Worm (Caenorhabditis elegans) whole organism, L1 larva: Measurements from ENCODE around the gene F43H9.4.

Experiments
- hpl-2 ChIP-seq: fragments of 150-350 bp; optimal IDR thresholded peaks from 2 replicates; lab custom pipeline; 2014; ENCODE audit warnings: missing biosample characterization, missing genetic modification reagents, missing genetic modification characterization
- unc-62 ChIP-seq: fragments of 150-350 bp; optimal IDR thresholded peaks from 2 replicates; lab custom pipeline; 2014; ENCODE audit warnings: missing biosample characterization, missing genetic modification reagents, missing genetic modification characterization
- ztf-11 ChIP-seq, 2 experiments: sonication (generic microtip); optimal IDR thresholded peaks; 2 replicates each; lab custom pipeline; 2016 to 2017; ENCODE audit warnings: missing genetic modification characterization in 2 of 2, missing biosample characterization in 1 of 2, missing compliant biosample characterization in 1 of 2

DNA sequence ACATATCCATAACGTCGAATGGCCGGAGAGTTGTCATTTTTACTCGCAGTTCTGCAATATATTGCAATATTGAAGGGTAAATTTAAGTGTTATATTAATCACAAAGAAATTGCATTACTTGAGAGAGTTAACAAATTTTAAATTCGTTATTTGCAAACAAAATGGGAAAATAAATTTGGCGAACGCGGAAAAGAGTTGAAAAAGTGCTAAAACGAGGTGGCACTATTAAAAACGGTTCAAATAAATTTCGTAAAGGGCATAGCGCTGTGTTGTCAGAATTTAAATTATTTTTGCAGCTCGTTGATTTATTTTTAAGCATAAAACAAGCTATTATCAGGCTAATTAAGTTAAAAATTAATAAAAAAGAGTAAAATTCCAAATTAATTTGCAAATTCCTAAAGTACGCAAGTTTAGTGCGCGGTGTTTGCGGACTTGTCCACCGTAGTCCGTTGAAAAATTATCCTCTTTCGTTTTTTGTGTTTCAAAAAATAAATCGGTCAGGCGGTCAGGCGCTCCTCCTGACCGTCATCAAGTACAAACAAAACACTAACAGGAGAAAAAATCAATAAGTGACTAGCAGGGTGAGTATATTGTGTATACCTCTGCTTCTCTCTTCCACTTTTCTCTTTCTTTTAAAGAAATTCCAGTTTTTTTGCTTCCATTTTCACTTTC is 43.0 kb upstream of the F43H9.4 start, which contains the start of the genes natb-1 and abhd-12:
- no peak for TF ChIP-seq ztf-11 (tag; optimal IDR thresholded peaks at IDR 0.05; lab: Kevin White, UChicago)
- TF ChIP-seq hpl-2: no peak
- TF ChIP-seq unc-62 (GFP tag; lab: Kevin White, UChicago): no peak
